Worm (Caenorhabditis elegans) whole organism, young adult: ENCODE results near the gene sgca-1.

Experiments
- D2030.7 ChIP-seq: fragments of 200-800 bp; sonication (Bioruptor generic); IDR thresholded peaks from 2 replicates; pipeline ENCODE4 v1.3.6; 2022; ENCODE audit warnings: missing genetic modification reagents, missing genetic modification characterization, missing compliant biosample characterization
- F39B2.1 ChIP-seq: fragments of 200-800 bp; sonication (Bioruptor generic); IDR thresholded peaks from 2 replicates; pipeline ENCODE4 v1.3.6; 2022; ENCODE audit warnings: missing genetic modification reagents, missing genetic modification characterization, missing compliant biosample characterization
- F52B5.7 ChIP-seq: sonication (generic microtip); optimal IDR thresholded peaks from 2 replicates; lab custom pipeline; 2016; ENCODE audit warnings: mild to moderate bottlenecking, missing genetic modification characterization, missing compliant biosample characterization
- F57A8.1 ChIP-seq: fragments of 200-800 bp; sonication (Bioruptor generic); optimal IDR thresholded peaks from 2 replicates; lab custom pipeline; 2018; ENCODE audit warnings: mild to moderate bottlenecking, missing genetic modification characterization, moderate library complexity, missing compliant biosample characterization
- F57C9.4 ChIP-seq: sonication (generic microtip); optimal IDR thresholded peaks from 2 replicates; lab custom pipeline; 2017; ENCODE audit warnings: mild to moderate bottlenecking, missing genetic modification characterization, missing compliant biosample characterization
- T07F8.4 ChIP-seq: sonication (generic microtip); optimal IDR thresholded peaks from 2 replicates; lab custom pipeline; 2016; ENCODE audit warnings: mild to moderate bottlenecking, missing genetic modification characterization, moderate library complexity, missing compliant biosample characterization
- Y79H2A.3 ChIP-seq: fragments of 200-800 bp; sonication (Bioruptor generic); conservative IDR thresholded peaks from 2 replicates; pipeline ENCODE4 v1.3.6; 2022; ENCODE audit warnings: missing genetic modification reagents, missing genetic modification characterization, missing compliant biosample characterization
- akir-1 ChIP-seq: fragments of 200-800 bp; sonication (Bioruptor generic); optimal IDR thresholded peaks from 2 replicates; lab custom pipeline; 2018; ENCODE audit warnings: mild to moderate bottlenecking, missing genetic modification characterization, moderate library complexity, missing compliant biosample characterization
- ama-1 ChIP-seq, 3 experiments: fragments of 150-350 bp in 1 of 3; sonication (generic microtip) in 2 of 3; optimal IDR thresholded peaks; 2 replicates each; lab custom pipeline; 2014 to 2018; ENCODE audit warnings: missing biosample characterization in 2 of 3, missing genetic modification characterization in 2 of 3, missing genetic modification reagents in 2 of 3
- aptf-2 ChIP-seq: fragments of 200-800 bp; sonication (Bioruptor generic); conservative IDR thresholded peaks from 2 replicates; pipeline ENCODE4 v1.3.6; 2022; ENCODE audit warnings: missing genetic modification reagents, missing genetic modification characterization, missing compliant biosample characterization
- atf-7 ChIP-seq: sonication (generic microtip); optimal IDR thresholded peaks from 2 replicates; lab custom pipeline; 2017; ENCODE audit warnings: mild to moderate bottlenecking, missing genetic modification characterization, missing compliant biosample characterization
- athp-1 ChIP-seq: sonication (generic microtip); optimal IDR thresholded peaks from 2 replicates; lab custom pipeline; 2017; ENCODE audit warnings: mild to moderate bottlenecking, missing genetic modification characterization, missing compliant biosample characterization
- cebp-1 ChIP-seq, 2 experiments: fragments of 200-800 bp in 1 of 2; sonication (Bioruptor generic) in 1 of 2; sonication (generic microtip) in 1 of 2; IDR thresholded peaks in 1 of 2; optimal IDR thresholded peaks in 1 of 2; 2 replicates each; pipeline versions ENCODE4 v1.3.6 to Lab custom; 2017 to 2022; ENCODE audit warnings: missing compliant biosample characterization in 2 of 2, missing genetic modification characterization in 2 of 2, mild to moderate bottlenecking in 1 of 2, missing genetic modification reagents in 1 of 2, moderate library complexity in 1 of 2
- cebp-2 ChIP-seq: fragments of 200-800 bp; sonication (Bioruptor generic); IDR thresholded peaks from 2 replicates; pipeline ENCODE4 v1.3.6; 2022; ENCODE audit warnings: missing genetic modification characterization, missing compliant biosample characterization
- ceh-40 ChIP-seq: fragments of 200-800 bp; sonication (Bioruptor generic); IDR thresholded peaks from 2 replicates; pipeline ENCODE4 v1.3.6; 2022; ENCODE audit warnings: missing genetic modification characterization, missing compliant biosample characterization
- chd-7 ChIP-seq: sonication (generic microtip); optimal IDR thresholded peaks from 2 replicates; lab custom pipeline; 2016; ENCODE audit warnings: mild to moderate bottlenecking, missing genetic modification characterization, moderate library complexity, missing compliant biosample characterization
- dox-1 ChIP-seq: fragments of 200-800 bp; sonication (Bioruptor generic); IDR thresholded peaks from 2 replicates; pipeline ENCODE4 v1.3.6; 2022; ENCODE audit warnings: missing genetic modification reagents, missing genetic modification characterization, missing compliant biosample characterization
- efl-1 ChIP-seq: fragments of 150-350 bp; optimal IDR thresholded peaks from 2 replicates; lab custom pipeline; 2014; ENCODE audit warnings: missing biosample characterization, missing genetic modification reagents, missing genetic modification characterization
- egrh-3 ChIP-seq: fragments of 200-800 bp; sonication (Bioruptor generic); IDR thresholded peaks from 2 replicates; pipeline ENCODE4 v1.3.6; 2022; ENCODE audit warnings: missing genetic modification reagents, missing genetic modification characterization, missing compliant biosample characterization
- ets-4 ChIP-seq: fragments of 200-800 bp; sonication (Bioruptor generic); optimal IDR thresholded peaks from 2 replicates; lab custom pipeline; 2018; ENCODE audit warnings: mild to moderate bottlenecking, missing genetic modification characterization, missing compliant biosample characterization
- fkh-3 ChIP-seq: sonication (generic microtip); optimal IDR thresholded peaks from 2 replicates; lab custom pipeline; 2016; ENCODE audit warnings: mild to moderate bottlenecking, missing genetic modification characterization, missing compliant biosample characterization
- gei-17 ChIP-seq: fragments of 200-800 bp; sonication (Bioruptor generic); optimal IDR thresholded peaks from 2 replicates; lab custom pipeline; 2018; ENCODE audit warnings: mild to moderate bottlenecking, missing genetic modification characterization, missing compliant biosample characterization
- hlh-26 ChIP-seq: fragments of 200-800 bp; sonication (Bioruptor generic); conservative IDR thresholded peaks from 2 replicates; pipeline ENCODE4 v1.3.6; 2022; ENCODE audit warnings: missing genetic modification reagents, missing genetic modification characterization, missing compliant biosample characterization
- lin-40 ChIP-seq: sonication (generic microtip); optimal IDR thresholded peaks from 2 replicates; lab custom pipeline; 2016; ENCODE audit warnings: missing genetic modification characterization, mild to moderate bottlenecking, missing compliant biosample characterization, missing genotype, missing genetic modification reagents
- lin-54 ChIP-seq: fragments of 200-800 bp; sonication (Bioruptor generic); optimal IDR thresholded peaks from 2 replicates; lab custom pipeline; 2018; ENCODE audit warnings: mild to moderate bottlenecking, missing genetic modification characterization, missing compliant biosample characterization
- lsl-1 ChIP-seq: fragments of 200-800 bp; sonication (Bioruptor generic); optimal IDR thresholded peaks from 2 replicates; lab custom pipeline; 2018; ENCODE audit warnings: mild to moderate bottlenecking, missing genetic modification characterization, moderate library complexity, missing compliant biosample characterization
- madf-8 ChIP-seq: fragments of 200-800 bp; sonication (Bioruptor generic); conservative IDR thresholded peaks from 2 replicates; pipeline ENCODE4 v1.3.6; 2022; ENCODE audit warnings: missing genetic modification reagents, missing genetic modification characterization, missing compliant biosample characterization
- mel-28 ChIP-seq: sonication (generic microtip); optimal IDR thresholded peaks from 2 replicates; lab custom pipeline; 2016; ENCODE audit warnings: borderline replicate concordance, mild to moderate bottlenecking, missing genetic modification characterization, missing compliant biosample characterization
- nfya-2 ChIP-seq: fragments of 200-800 bp; sonication (Bioruptor generic); IDR thresholded peaks from 2 replicates; pipeline ENCODE4 v1.3.6; 2022; ENCODE audit warnings: missing genetic modification reagents, missing genetic modification characterization, missing compliant biosample characterization
- nhr-179 ChIP-seq: sonication (generic microtip); optimal IDR thresholded peaks from 2 replicates; lab custom pipeline; 2016; ENCODE audit warnings: mild to moderate bottlenecking, missing genetic modification characterization, missing compliant biosample characterization
- nhr-80 ChIP-seq: sonication (generic microtip); optimal IDR thresholded peaks from 2 replicates; lab custom pipeline; 2016; ENCODE audit warnings: missing genetic modification characterization, missing compliant biosample characterization
- nhr-90 ChIP-seq: sonication (generic microtip); optimal IDR thresholded peaks from 2 replicates; lab custom pipeline; 2016; ENCODE audit warnings: missing genotype, mild to moderate bottlenecking, missing genetic modification characterization, missing compliant biosample characterization
- rec-8 ChIP-seq, 2 experiments: sonication (generic microtip); optimal IDR thresholded peaks; 2 replicates each; lab custom pipeline; 2016; ENCODE audit warnings: mild to moderate bottlenecking in 2 of 2, missing genetic modification characterization in 2 of 2, missing genetic modification reagents in 2 of 2, missing genotype in 2 of 2, missing biosample characterization in 1 of 2, missing compliant biosample characterization in 1 of 2, moderate library complexity in 1 of 2
- rpc-1 ChIP-seq, 2 experiments: fragments of 150-350 bp in 1 of 2; sonication (generic microtip) in 1 of 2; optimal IDR thresholded peaks; 2 replicates each; lab custom pipeline; 2014 to 2018; ENCODE audit warnings: missing biosample characterization in 1 of 2, missing genetic modification characterization in 1 of 2, missing genetic modification reagents in 1 of 2, missing genotype in 1 of 2
- sdz-38 ChIP-seq: sonication (generic microtip); optimal IDR thresholded peaks from 2 replicates; lab custom pipeline; 2016; ENCODE audit warnings: missing genotype, missing genetic modification characterization, missing compliant biosample characterization
- sea-2 ChIP-seq: fragments of 200-800 bp; sonication (Bioruptor generic); IDR thresholded peaks from 2 replicates; pipeline ENCODE4 v1.3.6; 2022; ENCODE audit warnings: missing genetic modification characterization, missing compliant biosample characterization
- snpc-1.3 ChIP-seq: sonication (generic microtip); optimal IDR thresholded peaks from 2 replicates; lab custom pipeline; 2017; ENCODE audit warnings: missing genetic modification characterization, mild to moderate bottlenecking, missing compliant biosample characterization, antibody characterized with exemption, moderate library complexity, missing genotype, missing genetic modification reagents; ENCODE audit not compliant: insufficient read depth
- snpc-4 ChIP-seq, 5 experiments: fragments of 150-350 bp in 1 of 5; sonication (generic microtip) in 4 of 5; optimal IDR thresholded peaks; 2 replicates each; lab custom pipeline; 2014 to 2018; ENCODE audit warnings: missing genetic modification characterization in 5 of 5, missing biosample characterization in 3 of 5, antibody characterized with exemption in 2 of 5, mild to moderate bottlenecking in 2 of 5, missing compliant biosample characterization in 2 of 5, missing genotype in 2 of 5, moderate library complexity in 2 of 5, missing genetic modification reagents in 1 of 5
- sptf-2 ChIP-seq: fragments of 200-800 bp; sonication (Bioruptor generic); optimal IDR thresholded peaks from 2 replicates; lab custom pipeline; 2018; ENCODE audit warnings: mild to moderate bottlenecking, missing genetic modification characterization, missing compliant biosample characterization
- tlf-1 ChIP-seq: fragments of 200-800 bp; sonication (Bioruptor generic); optimal IDR thresholded peaks from 2 replicates; lab custom pipeline; 2018; ENCODE audit warnings: mild to moderate bottlenecking, missing genetic modification characterization, missing compliant biosample characterization
- zim-3 ChIP-seq: sonication (generic microtip); optimal IDR thresholded peaks from 2 replicates; lab custom pipeline; 2017; ENCODE audit warnings: mild to moderate bottlenecking, missing genetic modification characterization, moderate library complexity, missing compliant biosample characterization
- ztf-25 ChIP-seq: fragments of 200-800 bp; sonication (Bioruptor generic); IDR thresholded peaks from 2 replicates; pipeline ENCODE4 v1.3.6; 2022; ENCODE audit warnings: missing genetic modification reagents, missing genetic modification characterization, missing compliant biosample characterization
- ztf-26 ChIP-seq: sonication (generic microtip); optimal IDR thresholded peaks from 2 replicates; lab custom pipeline; 2017; ENCODE audit warnings: missing genetic modification characterization, missing compliant biosample characterization
- ztf-6 ChIP-seq: fragments of 200-800 bp; sonication (Bioruptor generic); IDR thresholded peaks from 2 replicates; pipeline ENCODE4 v1.3.6; 2022; ENCODE audit warnings: missing genetic modification reagents, missing genetic modification characterization, missing compliant biosample characterization

The sgca-1 gene

DNA sequence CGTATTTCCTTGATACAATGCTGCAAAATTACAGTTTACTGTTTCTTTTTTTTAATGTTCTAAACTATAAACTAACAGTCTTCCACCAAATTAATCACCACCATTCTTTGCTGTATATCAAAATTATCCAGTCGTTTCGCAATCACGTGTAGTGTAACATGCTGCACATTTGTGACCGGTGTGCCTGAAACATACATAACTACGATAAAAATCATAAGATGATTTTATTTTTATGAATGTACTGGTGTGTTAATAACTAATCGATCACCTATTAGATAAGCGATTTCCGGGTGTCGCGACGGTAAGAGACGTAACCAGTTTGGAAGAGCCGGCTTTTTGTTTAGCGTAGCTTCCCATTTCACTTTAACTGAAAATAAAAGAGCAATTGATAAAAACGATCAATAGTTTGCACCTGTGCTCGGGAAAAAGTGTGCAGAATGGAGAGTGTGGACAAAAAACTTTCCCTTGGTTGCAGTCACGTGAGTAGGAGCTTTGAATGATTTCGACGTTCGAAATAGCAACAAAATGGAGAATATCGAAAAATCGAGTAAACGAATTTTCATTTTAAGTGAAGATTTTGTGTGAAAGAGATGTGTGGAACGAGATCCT, at the start of gene sgca-1:
Gene sgca-1, minus strand, starts transcription at position 584 of the 609 bp plus-strand sequence.
- TF ChIP-seq egrh-3 (GFP tag; lab: Robert Waterston, UW) (no peak), Y79H2A.3 (GFP tag; lab: Robert Waterston, UW) (no peak), ztf-26 (tag; lab: Kevin White, UChicago) (no peak), fkh-3 (tag; lab: Kevin White, UChicago) (no peak), aptf-2 (no peak), efl-1 (GFP tag; lab: Kevin White, UChicago) (no peak), lin-54 (no peak), snpc-4 (GFP tag; optimal IDR thresholded peaks at IDR 0.05; lab: Kevin White, UChicago) (no peak), snpc-4 (tag; optimal IDR thresholded peaks at IDR 0.05; lab: Kevin White, UChicago) (no peak), atf-7 (peak; percentile 10), athp-1 (tag; lab: Kevin White, UChicago) (no peak), zim-3 (tag; lab: Kevin White, UChicago) (no peak), hlh-26 (no peak), nfya-2 (no peak), ztf-25 (no peak), nhr-80 (peak; percentile 78), sdz-38 (tag; lab: Kevin White, UChicago) (no peak), T07F8.4 (tag; lab: Kevin White, UChicago) (no peak), lin-40 (tag; lab: Kevin White, UChicago) (no peak), tlf-1 (GFP tag; lab: Kevin White, UChicago) (no peak), ceh-40 (GFP tag; lab: Robert Waterston, UW) (no peak), D2030.7 (no peak), rec-8 (tag; optimal IDR thresholded peaks at IDR 0.05; lab: Kevin White, UChicago) (no peak), sptf-2 (GFP tag; lab: Kevin White, UChicago) (no peak), ama-1 (optimal IDR thresholded peaks at IDR 0.05; lab: Kevin White, UChicago) (no peak), ama-1 (GFP tag; optimal IDR thresholded peaks at IDR 0.05; lab: Kevin White, UChicago) (no peak), nhr-179 (tag; lab: Kevin White, UChicago) (no peak), F39B2.1 (GFP tag; lab: Robert Waterston, UW) (no peak), dox-1 (GFP tag; lab: Robert Waterston, UW) (no peak), F52B5.7 (tag; lab: Kevin White, UChicago) (no peak), cebp-1 (GFP tag; IDR thresholded peaks at IDR 0.05; lab: Robert Waterston, UW) (0 out of 2 replicates have a peak, but pooled peaks have one; percentile 10), cebp-1 (tag; optimal IDR thresholded peaks at IDR 0.05; lab: Kevin White, UChicago) (peak; percentile 74), akir-1 (GFP tag; lab: Kevin White, UChicago) (no peak), lsl-1 (GFP tag; lab: Kevin White, UChicago) (no peak), rpc-1 (optimal IDR thresholded peaks at IDR 0.05; lab: Kevin White, UChicago) (no peak), rpc-1 (tag; optimal IDR thresholded peaks at IDR 0.05; lab: Kevin White, UChicago) (no peak), F57C9.4 (tag; lab: Kevin White, UChicago) (no peak), cebp-2 (no peak), mel-28 (tag; lab: Kevin White, UChicago) (no peak), chd-7 (no peak), ztf-6 (GFP tag; lab: Robert Waterston, UW) (no peak), F57A8.1 (GFP tag; lab: Kevin White, UChicago) (no peak), snpc-1.3 (tag; lab: Kevin White, UChicago) (no peak), madf-8 (no peak), nhr-90 (tag; lab: Kevin White, UChicago) (peak; percentile 36), sea-2 (GFP tag; lab: Robert Waterston, UW) (no peak), ets-4 (GFP tag; lab: Kevin White, UChicago) (peak; percentile 74), gei-17 (GFP tag; lab: Kevin White, UChicago) (no peak)
